Fruit fly (Drosophila melanogaster) Kc167 (cell line): Measurements from ENCODE around the gene CG8478.

Experiments
- Myc ChIP-seq: fragments of >200 bp; optimal IDR thresholded peaks from 2 replicates; lab custom pipeline; 2017; ENCODE audit warnings: missing external identifiers
- Sin3A ChIP-seq: fragments of >200 bp; optimal IDR thresholded peaks from 2 replicates; lab custom pipeline; 2018; ENCODE audit warnings: missing external identifiers
- h ChIP-seq: fragments of >200 bp; optimal IDR thresholded peaks from 3 replicates; lab custom pipeline; 2018; ENCODE audit warnings: missing external identifiers
- insv ChIP-seq: fragments of >200 bp; optimal IDR thresholded peaks from 3 replicates; lab custom pipeline; 2018; ENCODE audit warnings: missing external identifiers
- psq ChIP-seq: fragments of >200 bp; optimal IDR thresholded peaks from 2 replicates; lab custom pipeline; 2017; ENCODE audit warnings: missing external identifiers
- ttk ChIP-seq: sonication (Bioruptor generic); optimal IDR thresholded peaks from 2 replicates; lab custom pipeline; 2017; ENCODE audit warnings: missing external identifiers

The CG8478 gene

dm6 chr3R:9747272-9747874 lies 16.1 kb upstream of the CG8478 start, which contains the start of gene CG12948:
TSS of gene CG12948 (minus strand) at chr3R:9747744.
- TF ChIP-seq h (lab: Kevin White, UChicago) (no peak), Myc (no peak), Sin3A (lab: Kevin White, UChicago) (no peak), ttk (no peak), psq (lab: Kevin White, UChicago) (no peak), insv (lab: Kevin White, UChicago) (no peak)

dm6 chr3R:9747875-9747899 lies 15.8 kb upstream of the CG8478 start, which contains the start of gene PpD3:
TSS of gene PpD3 (plus strand) at chr3R:9747875.
- no peak for TF ChIP-seq insv (lab: Kevin White, UChicago)
- TF ChIP-seq Sin3A (lab: Kevin White, UChicago) = no peak
- TF ChIP-seq h (lab: Kevin White, UChicago) = no peak
- no peak for TF ChIP-seq Myc
- TF ChIP-seq ttk = no peak
- TF ChIP-seq psq (lab: Kevin White, UChicago) = no peak

dm6 chr3R:9747900-9748663 lies 15.4 kb upstream of the CG8478 start:
- TF ChIP-seq insv (lab: Kevin White, UChicago) (no peak), ttk (no peak), psq (lab: Kevin White, UChicago) (no peak)

dm6 chr3R:9754487-9754886 lies 9.0 kb upstream of the CG8478 start, which contains the start of gene Tti1:
TSS of gene Tti1 (minus strand) at chr3R:9754686.
- TF ChIP-seq Sin3A (lab: Kevin White, UChicago) = no peak
- no peak for TF ChIP-seq psq (lab: Kevin White, UChicago)
- no peak for TF ChIP-seq insv (lab: Kevin White, UChicago)
- TF ChIP-seq Myc = no peak
- no peak for TF ChIP-seq ttk
- no peak for TF ChIP-seq h (lab: Kevin White, UChicago)

- no peak for TF ChIP-seq Myc
- TF ChIP-seq Sin3A (lab: Kevin White, UChicago) = no peak
- no peak for TF ChIP-seq h (lab: Kevin White, UChicago)
- no peak for TF ChIP-seq ttk
Observed at dm6 chr3R:9756187-9756586, 7.3 kb upstream of the CG8478 start, which contains the start of the genes Alg12 and Rpt3R. TSS of gene Alg12 (plus strand) at chr3R:9756491. TSS of gene Rpt3R (minus strand) at chr3R:9756510.

dm6 chr3R:9759360-9760191 lies 3.9 kb upstream of the CG8478 start, which contains the start of gene Mpi:
TSS of gene Mpi (plus strand) at chr3R:9759622.
- TF ChIP-seq h (lab: Kevin White, UChicago) (no peak), Sin3A (lab: Kevin White, UChicago) (no peak), insv (lab: Kevin White, UChicago) (no peak), ttk (no peak), Myc (no peak), psq (lab: Kevin White, UChicago) (no peak)

- TF ChIP-seq Sin3A (lab: Kevin White, UChicago) = no peak
- TF ChIP-seq insv (lab: Kevin White, UChicago) = no peak
- TF ChIP-seq psq (lab: Kevin White, UChicago) = no peak
- no peak for TF ChIP-seq ttk
- TF ChIP-seq Myc = no peak
- TF ChIP-seq h (lab: Kevin White, UChicago) = no peak
Observed at dm6 chr3R:9767620-9768592, 4.5 kb downstream of the CG8478 start, which contains the start of gene Naa80. TSS of gene Naa80 (plus strand) at chr3R:9767834.

- TF ChIP-seq h (lab: Kevin White, UChicago) = no peak
- no peak for TF ChIP-seq insv (lab: Kevin White, UChicago)
- no peak for TF ChIP-seq Sin3A (lab: Kevin White, UChicago)
- TF ChIP-seq Myc = no peak
- no peak for TF ChIP-seq ttk
- TF ChIP-seq psq (lab: Kevin White, UChicago) = no peak
Observed at dm6 chr3R:9768884-9769283, 5.4 kb downstream of the CG8478 start, which contains the start of gene MED6. TSS of gene MED6 (minus strand) at chr3R:9768984.

dm6 chr3R:9770127-9770526 lies 6.7 kb downstream of the CG8478 start:
- TF ChIP-seq insv (lab: Kevin White, UChicago) = no peak
- TF ChIP-seq Sin3A (lab: Kevin White, UChicago) = no peak
- no peak for TF ChIP-seq ttk

dm6 chr3R:9771519-9771972 lies 8.1 kb downstream of the CG8478 start, which contains the start of gene CG9471:
TSS of gene CG9471 (minus strand) at chr3R:9771542.
- TF ChIP-seq Myc = no peak
- no peak for TF ChIP-seq psq (lab: Kevin White, UChicago)
- TF ChIP-seq ttk = no peak
- TF ChIP-seq h (lab: Kevin White, UChicago) = no peak

- TF ChIP-seq Myc (no peak), Sin3A (lab: Kevin White, UChicago) (no peak), psq (lab: Kevin White, UChicago) (no peak), insv (lab: Kevin White, UChicago) (no peak), ttk (no peak)
Observed at dm6 chr3R:9774147-9774546, 10.7 kb downstream of the CG8478 start, which contains the start of gene Whamy. TSS of gene Whamy (minus strand) at chr3R:9774419.
